Fruit fly (Drosophila melanogaster) whole organism, embryonic: Measurements from ENCODE around the gene Irk1.

Experiments used
- B-H1 ChIP-seq: fragments of 200-800 bp; sonication (Bioruptor generic); IDR thresholded peaks from 3 replicates; pipeline ENCODE4 v1.3.6; 2022; ENCODE audit warnings: missing biosample characterization, missing genetic modification characterization
- CG10543 ChIP-seq: fragments of 200-800 bp; sonication (Bioruptor generic); optimal IDR thresholded peaks from 3 replicates; lab custom pipeline; 2017; ENCODE audit warnings: missing biosample characterization, mild to moderate bottlenecking, missing genetic modification characterization, moderate library complexity
- CG11247 ChIP-seq: fragments of 200-800 bp; sonication (Bioruptor generic); IDR thresholded peaks from 2 replicates; pipeline ENCODE4 v1.3.6; 2022; ENCODE audit warnings: missing biosample characterization, missing genetic modification characterization
- CG15479 ChIP-seq: fragments of 200-800 bp; sonication (Bioruptor generic); optimal IDR thresholded peaks from 3 replicates; lab custom pipeline; 2019; ENCODE audit warnings: missing biosample characterization, mild to moderate bottlenecking, missing genetic modification characterization, moderate library complexity
- CG18262 ChIP-seq: fragments of 200-800 bp; optimal IDR thresholded peaks from 3 replicates; lab custom pipeline; 2019; ENCODE audit warnings: missing biosample characterization, mild to moderate bottlenecking, missing genetic modification characterization, moderate library complexity
- CG18619 ChIP-seq: fragments of 200-800 bp; sonication (Bioruptor generic); optimal IDR thresholded peaks from 3 replicates; lab custom pipeline; 2017; ENCODE audit warnings: missing biosample characterization, mild to moderate bottlenecking, missing genetic modification characterization
- CG2116 ChIP-seq: fragments of 200-800 bp; sonication (Bioruptor generic); optimal IDR thresholded peaks from 3 replicates; lab custom pipeline; 2018; ENCODE audit warnings: missing biosample characterization, mild to moderate bottlenecking, missing genetic modification characterization
- CG2129 ChIP-seq: fragments of 200-800 bp; sonication (Bioruptor generic); IDR thresholded peaks from 2 replicates; pipeline ENCODE4 v1.3.6; 2022; ENCODE audit warnings: missing biosample characterization, missing genetic modification characterization; ENCODE audit not compliant: partially characterized antibody
- CG3065 ChIP-seq: fragments of 200-800 bp; sonication (Bioruptor generic); optimal IDR thresholded peaks from 2 replicates; lab custom pipeline; 2016; ENCODE audit warnings: missing biosample characterization, missing genetic modification characterization
- CG4360 ChIP-seq: fragments of 200-800 bp; sonication (Bioruptor generic); IDR thresholded peaks from 2 replicates; pipeline ENCODE4 v1.3.6; 2022; ENCODE audit warnings: missing biosample characterization, missing genetic modification characterization
- CG8478 ChIP-seq: fragments of >200 bp; optimal IDR thresholded peaks from 2 replicates; lab custom pipeline; 2018
- CG9797 ChIP-seq: fragments of 200-800 bp; sonication (Bioruptor generic); optimal IDR thresholded peaks from 3 replicates; lab custom pipeline; 2018; ENCODE audit warnings: missing biosample characterization, mild to moderate bottlenecking, missing genetic modification characterization
- CG9817 ChIP-seq: fragments of 200-800 bp; sonication (Bioruptor generic); optimal IDR thresholded peaks from 2 replicates; lab custom pipeline; 2018; ENCODE audit warnings: missing biosample characterization, mild to moderate bottlenecking, missing genetic modification characterization, moderate library complexity
- CrebB ChIP-seq: fragments of 200-800 bp; sonication (Bioruptor generic); optimal IDR thresholded peaks from 3 replicates; lab custom pipeline; 2018; ENCODE audit warnings: missing biosample characterization, mild to moderate bottlenecking, missing genetic modification characterization
- Kr ChIP-seq: fragments of 200-800 bp; sonication (Bioruptor generic); optimal IDR thresholded peaks from 2 replicates; lab custom pipeline; 2017; ENCODE audit warnings: missing biosample characterization, mild to moderate bottlenecking, missing genetic modification characterization
- Med ChIP-seq: fragments of 200-800 bp; sonication (Bioruptor generic); peaks from one replicate; lab custom pipeline; 2016; ENCODE audit warnings: missing biosample characterization, missing genetic modification characterization, mild to moderate bottlenecking, inconsistent platforms, moderate library complexity
- Opbp ChIP-seq: fragments of 200-800 bp; sonication (Bioruptor generic); IDR thresholded peaks from 3 replicates; pipeline ENCODE4 v1.3.6; 2022; ENCODE audit warnings: missing biosample characterization, missing genetic modification characterization; ENCODE audit not compliant: partially characterized antibody
- Poxn ChIP-seq: fragments of 200-800 bp; sonication (Bioruptor generic); IDR thresholded peaks from 2 replicates; pipeline ENCODE4 v1.3.6; 2022; ENCODE audit warnings: missing biosample characterization, missing genetic modification characterization
- bsh ChIP-seq, 2 experiments: fragments of 200-800 bp; sonication (Bioruptor generic); optimal IDR thresholded peaks; 2 replicates each; lab custom pipeline; 2017 to 2018; ENCODE audit warnings: mild to moderate bottlenecking in 2 of 2, missing biosample characterization in 2 of 2, missing genetic modification characterization in 2 of 2, moderate library complexity in 1 of 2
- cad ChIP-seq: fragments of >200 bp; optimal IDR thresholded peaks from 2 replicates; lab custom pipeline; 2017; ENCODE audit warnings: missing biosample characterization, missing genetic modification characterization
- chinmo ChIP-seq: fragments of 200-800 bp; sonication (Bioruptor generic); IDR thresholded peaks from 4 replicates; pipeline ENCODE4 v1.3.6; 2022; ENCODE audit warnings: missing biosample characterization, missing genetic modification characterization; ENCODE audit not compliant: partially characterized antibody
- chm ChIP-seq: fragments of 200-800 bp; sonication (Bioruptor generic); IDR thresholded peaks from 2 replicates; pipeline ENCODE4 v1.3.6; 2022; ENCODE audit warnings: missing biosample characterization, missing genetic modification characterization
- dimm ChIP-seq: fragments of 200-800 bp; sonication (Bioruptor generic); IDR thresholded peaks from 2 replicates; pipeline ENCODE4 v1.3.6; 2022; ENCODE audit warnings: missing biosample characterization, missing genetic modification characterization
- dmrt99B ChIP-seq: fragments of 200-800 bp; sonication (Bioruptor generic); optimal IDR thresholded peaks from 2 replicates; lab custom pipeline; 2018; ENCODE audit warnings: missing biosample characterization, mild to moderate bottlenecking, missing genetic modification characterization, moderate library complexity
- dpn ChIP-seq, 2 experiments: fragments of 200-800 bp; sonication (Bioruptor generic); optimal IDR thresholded peaks; 3 replicates each; lab custom pipeline; 2016; ENCODE audit warnings: missing biosample characterization in 2 of 2, missing genetic modification characterization in 2 of 2
- fu2 ChIP-seq: fragments of 200-800 bp; sonication (Bioruptor generic); optimal IDR thresholded peaks from 2 replicates; lab custom pipeline; 2016; ENCODE audit warnings: missing biosample characterization, missing genetic modification characterization
- gce ChIP-seq: fragments of 200-800 bp; sonication (Bioruptor generic); IDR thresholded peaks from 3 replicates; pipeline ENCODE4 v1.3.6; 2022; ENCODE audit warnings: missing biosample characterization, missing genetic modification characterization
- grn ChIP-seq: fragments of 200-800 bp; sonication (Bioruptor generic); optimal IDR thresholded peaks from 3 replicates; lab custom pipeline; 2017; ENCODE audit warnings: missing biosample characterization, missing genetic modification characterization
- kni ChIP-seq: fragments of 200-800 bp; sonication (Bioruptor generic); optimal IDR thresholded peaks from 3 replicates; lab custom pipeline; 2017; ENCODE audit warnings: mild to moderate bottlenecking, missing biosample characterization, missing genetic modification reagents, missing genetic modification characterization
- mam ChIP-seq: fragments of 200-800 bp; sonication (Bioruptor generic); optimal IDR thresholded peaks from 3 replicates; lab custom pipeline; 2016; ENCODE audit warnings: missing biosample characterization, missing genetic modification characterization
- oc ChIP-seq: fragments of 200-800 bp; sonication (Bioruptor generic); optimal IDR thresholded peaks from 2 replicates; lab custom pipeline; 2018; ENCODE audit warnings: missing biosample characterization, mild to moderate bottlenecking, missing genetic modification characterization, moderate library complexity
- pan ChIP-seq, 4 experiments: fragments of >200 bp in 3 of 4; fragments of 200-800 bp in 1 of 4; sonication (Bioruptor generic) in 1 of 4; optimal IDR thresholded peaks in 3 of 4; IDR thresholded peaks in 1 of 4; 2 replicates each; pipeline versions ENCODE4 v1.3.6 to Lab custom; 2017 to 2022; ENCODE audit warnings: missing biosample characterization in 2 of 4, missing genetic modification characterization in 2 of 4, mixed read lengths in 1 of 4
- pros ChIP-seq: fragments of 200-800 bp; sonication (Bioruptor generic); optimal IDR thresholded peaks from 3 replicates; lab custom pipeline; 2019; ENCODE audit warnings: missing biosample characterization, mild to moderate bottlenecking, missing genetic modification characterization, moderate library complexity
- pzg ChIP-seq: fragments of 200-800 bp; sonication (Bioruptor generic); optimal IDR thresholded peaks from 3 replicates; lab custom pipeline; 2018; ENCODE audit warnings: missing biosample characterization, mild to moderate bottlenecking, missing genetic modification characterization, moderate library complexity
- run ChIP-seq: fragments of 200-800 bp; sonication (Bioruptor generic); optimal IDR thresholded peaks from 3 replicates; lab custom pipeline; 2018; ENCODE audit warnings: missing biosample characterization, mild to moderate bottlenecking, missing genetic modification characterization
- sd ChIP-seq: fragments of 200-800 bp; sonication (Bioruptor generic); optimal IDR thresholded peaks from 3 replicates; lab custom pipeline; 2018; ENCODE audit warnings: missing biosample characterization, mild to moderate bottlenecking, missing genetic modification characterization, moderate library complexity
- sim ChIP-seq: fragments of 200-800 bp; sonication (Bioruptor generic); IDR thresholded peaks from 2 replicates; pipeline ENCODE4 v1.3.6; 2022; ENCODE audit warnings: missing biosample characterization, missing genetic modification characterization
- sqz ChIP-seq: fragments of 200-800 bp; sonication (Bioruptor generic); optimal IDR thresholded peaks from 3 replicates; lab custom pipeline; 2018; ENCODE audit warnings: missing biosample characterization, mild to moderate bottlenecking, missing genetic modification characterization
- tll ChIP-seq, 2 experiments: fragments of 200-800 bp in 1 of 2; fragments of >200 bp in 1 of 2; sonication (Bioruptor generic) in 1 of 2; optimal IDR thresholded peaks; 2 replicates each; lab custom pipeline; 2017 to 2019; ENCODE audit warnings: missing biosample characterization in 2 of 2, missing genetic modification characterization in 2 of 2, mild to moderate bottlenecking in 1 of 2, moderate library complexity in 1 of 2
- trem ChIP-seq: fragments of 200-800 bp; optimal IDR thresholded peaks from 3 replicates; lab custom pipeline; 2019; ENCODE audit warnings: missing biosample characterization, mild to moderate bottlenecking, missing genetic modification characterization, moderate library complexity
- twi ChIP-seq: fragments of 200-800 bp; optimal IDR thresholded peaks from 2 replicates; lab custom pipeline; 2019; ENCODE audit warnings: missing biosample characterization, mild to moderate bottlenecking, missing genetic modification characterization, moderate library complexity
- vvl ChIP-seq: fragments of 200-800 bp; sonication (Bioruptor generic); IDR thresholded peaks from 2 replicates; pipeline ENCODE4 v1.3.6; 2022; ENCODE audit warnings: missing biosample characterization, missing genetic modification characterization

Irk1 gene

dm6 chr3R:23127796-23128195 lies 40.3 kb upstream of the Irk1 start, which contains the start of gene CG31457 (continued):
- no peak for TF ChIP-seq CG18619 (GFP tag; lab: Kevin White, UChicago)
- TF ChIP-seq pzg (GFP tag; lab: Kevin White, UChicago): peak; percentile 95
- TF ChIP-seq Med: peak; percentile 87
- TF ChIP-seq CG18262 (tag; lab: Kevin White, UChicago): peak; percentile 25
- TF ChIP-seq CG9797 (GFP tag; lab: Kevin White, UChicago): peak; percentile 97
- peak; percentile 46; the same call in 1 of the 2 replicates for TF ChIP-seq CG2129
- TF ChIP-seq, all 482 proteins: peak for 83

- TF ChIP-seq trem (no peak), CG8478 (no peak), CG15479 (GFP tag; lab: Kevin White, UChicago) (peak; percentile 59), grn (GFP tag; lab: Kevin White, UChicago) (peak; percentile 53), tll (GFP tag; optimal IDR thresholded peaks at IDR 0.05; lab: Kevin White, UChicago) (peak in 1 of 2 experiments; percentile 99)
These were observed 38.5 kb upstream of the Irk1 start for dm6 chr3R:23129617-23130016.

dm6 chr3R:23130181-23130580 lies 37.9 kb upstream of the Irk1 start:
- TF ChIP-seq Poxn (GFP tag; lab: Robert Waterston, UW): no peak
- no peak for TF ChIP-seq CG10543 (GFP tag; lab: Kevin White, UChicago)
- TF ChIP-seq pros (GFP tag; lab: Kevin White, UChicago): no peak
- TF ChIP-seq run: peak; percentile 30
- TF ChIP-seq fu2 (GFP tag; lab: Kevin White, UChicago): no peak
- peak; percentile 75 for TF ChIP-seq kni (GFP tag; lab: Kevin White, UChicago)
- TF ChIP-seq dimm (GFP tag; lab: Robert Waterston, UW): no peak
- TF ChIP-seq dmrt99B (tag; lab: Kevin White, UChicago): no peak
- peak; percentile 65 for TF ChIP-seq oc (tag; lab: Kevin White, UChicago)
- peak; percentile 78 for TF ChIP-seq cad (GFP tag; lab: Kevin White, UChicago)
- peak; percentile 78 for TF ChIP-seq sd
- TF ChIP-seq bsh (GFP tag; optimal IDR thresholded peaks at IDR 0.05; lab: Kevin White, UChicago): no peak
- no peak for TF ChIP-seq mam (GFP tag; lab: Kevin White, UChicago)
- no peak for TF ChIP-seq chm
- no peak for TF ChIP-seq CG9817 (tag; lab: Kevin White, UChicago)
- peak; percentile 37; the same call in 1 of the 2 replicates for TF ChIP-seq vvl (GFP tag; lab: Robert Waterston, UW)
- TF ChIP-seq CG2116 (GFP tag; lab: Kevin White, UChicago): no peak

- peak; percentile 59 for TF ChIP-seq sqz (GFP tag; lab: Kevin White, UChicago)
- TF ChIP-seq CG4360 (GFP tag; lab: Robert Waterston, UW): peak; percentile 96
- TF ChIP-seq oc (tag; lab: Kevin White, UChicago): peak; percentile 67
- TF ChIP-seq B-H1 (GFP tag; lab: Robert Waterston, UW): no peak
- 0 out of 4 replicates have a peak, but pooled peaks have one; percentile 20 for TF ChIP-seq chinmo
These were observed 37.2 kb upstream of the Irk1 start for dm6 chr3R:23130884-23131283.

dm6 chr3R:23131341-23131884 lies 36.7 kb upstream of the Irk1 start:
- TF ChIP-seq run (no peak), sim (GFP tag; lab: Robert Waterston, UW) (no peak), CG11247 (GFP tag; lab: Robert Waterston, UW) (no peak), CG3065 (GFP tag; lab: Kevin White, UChicago) (peak; percentile 53), Opbp (GFP tag; lab: Robert Waterston, UW) (no peak), tll (GFP tag; optimal IDR thresholded peaks at IDR 0.05; lab: Kevin White, UChicago) (peak in 1 of 2 experiments; percentile 67), Med (peak; percentile 35), twi (tag; lab: Kevin White, UChicago) (peak; percentile 93), pan (optimal IDR thresholded peaks at IDR 0.05; lab: Kevin White, UChicago) (peak in 1 of 2 experiments; percentile 14), pan (GFP tag; optimal IDR thresholded peaks at IDR 0.05 in 1 of 2, IDR thresholded peaks at IDR 0.05 in 1 of 2) (no peak), gce (GFP tag; lab: Robert Waterston, UW) (0 out of 3 replicates have a peak, but pooled peaks have one; percentile 18), dpn (GFP tag; optimal IDR thresholded peaks at IDR 0.05; lab: Kevin White, UChicago) (no peak), chinmo (0 out of 4 replicates have a peak, but pooled peaks have one; percentile 3), Kr (peak; percentile 29), CrebB (no peak)
